Worm (Caenorhabditis elegans): ENCODE data around the gene F53E10.6.
A peak's percentile ranks its signal among the peaks of the same experiment; 100 is the strongest.

F53E10.6 gene

DNA sequence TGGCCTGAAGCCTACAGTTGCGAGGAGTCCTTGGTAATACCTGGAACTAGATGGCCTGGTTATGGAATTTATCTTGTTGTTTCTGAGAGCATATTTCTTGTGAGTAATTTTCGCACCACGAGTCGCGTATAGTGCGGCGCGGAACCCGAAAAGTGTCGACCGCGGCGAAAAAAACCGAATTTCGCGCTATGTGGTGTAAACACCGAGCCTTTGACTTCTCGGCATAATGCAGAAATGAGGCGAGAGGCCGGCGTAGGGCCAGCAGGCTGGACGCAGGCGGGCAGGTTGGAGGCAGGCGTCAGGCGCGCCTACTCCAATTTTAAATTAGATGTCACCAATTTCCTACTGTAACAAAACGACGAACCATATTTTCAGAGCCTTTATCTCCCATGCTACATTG, 27.1 kb downstream of the F53E10.6 start (continued):
- no peak for TF ChIP-seq T07F8.4 (tag; optimal IDR thresholded peaks at IDR 0.05)
- TF ChIP-seq fkh-3 (tag; optimal IDR thresholded peaks at IDR 0.05) = no peak
- TF ChIP-seq zfh-2 (GFP tag; conservative IDR thresholded peaks at IDR 0.05) = peak; percentile 79

DNA sequence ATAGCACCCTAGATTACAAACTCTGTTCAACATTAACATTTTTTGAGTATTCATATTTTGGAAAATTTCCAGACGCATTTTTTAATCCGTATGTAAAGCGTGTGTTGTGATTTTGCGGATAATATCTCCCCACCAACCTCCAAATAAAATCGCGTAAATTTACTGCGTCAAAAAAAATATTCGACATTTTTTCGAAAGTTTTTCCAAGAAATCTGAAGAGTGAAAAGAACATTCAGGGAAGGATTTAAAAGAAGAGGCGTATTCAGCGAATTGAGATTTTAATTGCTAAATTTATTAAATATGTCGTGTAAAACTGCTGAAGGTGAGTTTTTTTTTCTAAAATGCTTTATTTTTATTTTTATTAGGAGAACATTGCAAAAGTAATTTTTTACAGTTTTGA, 29.0 kb downstream of the F53E10.6 start, which contains the start of gene nhr-290:
Gene nhr-290 (plus strand): TSS at position 301 of the 400 bp plus-strand sequence.
- TF ChIP-seq pbrm-1 (GFP tag; IDR thresholded peaks at IDR 0.05) (no peak), hsf-1 (GFP tag; IDR thresholded peaks at IDR 0.05) (no peak), snpc-1.3 (tag; optimal IDR thresholded peaks at IDR 0.05; ENCODE audit: insufficient read depth) (no peak), gei-17 (GFP tag; optimal IDR thresholded peaks at IDR 0.05) (no peak), nhr-120 (GFP tag; IDR thresholded peaks at IDR 0.05) (no peak), lin-54 (GFP tag; optimal IDR thresholded peaks at IDR 0.05) (no peak), madf-8 (GFP tag; conservative IDR thresholded peaks at IDR 0.05) (no peak), bed-1 (GFP tag; IDR thresholded peaks at IDR 0.05) (no peak), ceh-40 (GFP tag; IDR thresholded peaks at IDR 0.05) (no peak), tbp1 (GFP tag; optimal IDR thresholded peaks at IDR 0.05) (no peak), egl-44 (GFP tag; IDR thresholded peaks at IDR 0.05) (no peak)

DNA sequence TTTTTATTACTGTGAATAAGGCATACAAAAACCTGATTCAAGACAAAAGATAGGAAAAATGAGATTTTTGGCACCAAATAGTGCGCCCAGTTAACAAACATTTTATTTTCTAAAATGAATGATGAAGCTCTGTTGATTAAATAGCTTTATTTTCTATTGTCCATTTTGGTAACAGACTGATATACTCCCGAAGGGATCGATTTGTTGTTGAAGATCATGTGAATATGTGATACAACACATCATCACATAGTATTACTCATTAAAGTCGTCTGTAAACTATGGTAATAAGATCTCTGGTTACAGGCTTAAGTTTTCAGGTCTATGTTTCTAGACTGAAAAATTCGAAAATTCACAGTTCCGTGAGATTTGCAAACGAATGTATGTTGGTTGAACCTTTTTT, 29.8 kb downstream of the F53E10.6 start, which contains the start of gene srj-20:
Gene srj-20 (minus strand): TSS at position 101 of the 400 bp plus-strand sequence.
- TF ChIP-seq nfyb-1 (GFP tag; IDR thresholded peaks at IDR 0.05) (no peak), F22D6.2 (tag; optimal IDR thresholded peaks at IDR 0.05) (no peak), attf-3 (GFP tag; conservative IDR thresholded peaks at IDR 0.05) (no peak), F57C9.4 (tag; optimal IDR thresholded peaks at IDR 0.05) (no peak), F49E8.2 (tag; optimal IDR thresholded peaks at IDR 0.05; ENCODE audit: insufficient read depth) (no peak), lin-54 (GFP tag; optimal IDR thresholded peaks at IDR 0.05) (no peak), lin-40 (tag; optimal IDR thresholded peaks at IDR 0.05) (no peak), somi-1 (GFP tag; optimal IDR thresholded peaks at IDR 0.05) (no peak), repo-1 (tag; optimal IDR thresholded peaks at IDR 0.05) (no peak), mcd-1 (GFP tag; IDR thresholded peaks at IDR 0.05) (no peak), D2030.7 (GFP tag; IDR thresholded peaks at IDR 0.05) (no peak), aptf-2 (GFP tag; conservative IDR thresholded peaks at IDR 0.05) (no peak), ztf-22 (GFP tag; optimal IDR thresholded peaks at IDR 0.05) (no peak)

DNA sequence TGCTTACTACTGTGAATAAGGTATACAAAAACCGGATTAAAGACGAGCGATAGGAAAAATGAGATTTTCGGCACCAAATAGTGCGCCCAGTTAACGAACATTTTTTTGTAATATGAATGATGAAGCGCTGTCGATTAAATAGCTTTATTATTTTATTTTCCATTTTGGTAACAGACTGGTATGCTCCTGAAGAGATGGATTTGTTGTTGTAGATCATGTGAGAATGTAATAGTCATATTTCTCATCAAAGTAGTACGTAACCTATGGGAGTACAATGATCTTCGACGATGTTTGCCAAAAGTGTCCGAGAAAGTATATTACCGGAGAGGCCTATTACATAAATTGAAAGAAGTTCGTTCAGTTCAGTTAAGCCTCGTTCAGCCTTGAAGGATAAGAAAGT, 32.2 kb downstream of the F53E10.6 start, which contains the start of gene srj-19:
Gene srj-19 (minus strand): TSS at position 101 of the 400 bp plus-strand sequence.
- TF ChIP-seq mes-4 (tag; optimal IDR thresholded peaks at IDR 0.05) = no peak
- no peak for TF ChIP-seq snpc-4 (GFP tag; optimal IDR thresholded peaks at IDR 0.05)
- TF ChIP-seq snpc-4 (tag; optimal IDR thresholded peaks at IDR 0.05) = no peak
- no peak for TF ChIP-seq ama-1 (optimal IDR thresholded peaks at IDR 0.05)
- TF ChIP-seq ama-1 (GFP tag; optimal IDR thresholded peaks at IDR 0.05) = no peak
- no peak for TF ChIP-seq repo-1 (tag; optimal IDR thresholded peaks at IDR 0.05)
- no peak for TF ChIP-seq lsl-1 (GFP tag; optimal IDR thresholded peaks at IDR 0.05)
- TF ChIP-seq unc-130 (GFP tag; optimal IDR thresholded peaks at IDR 0.05) = no peak
- no peak for TF ChIP-seq nhr-179 (tag; optimal IDR thresholded peaks at IDR 0.05)
- TF ChIP-seq Y56A3A.18 (GFP tag; IDR thresholded peaks at IDR 0.05) = no peak
- no peak for TF ChIP-seq egl-44 (GFP tag; IDR thresholded peaks at IDR 0.05)

All from whole organism, young adult.